Fruit fly (Drosophila melanogaster) whole organism, embryonic: ENCODE measurements around the gene CG14036.
A peak's percentile ranks its signal among the peaks of the same experiment; 100 is the strongest.

Source experiments
- Aef1 ChIP-seq: fragments of 200-800 bp; sonication (Bioruptor generic); IDR thresholded peaks from 3 replicates; pipeline ENCODE4 v1.3.6; 2022; ENCODE audit warnings: missing biosample characterization, missing genetic modification characterization
- CG10979 ChIP-seq: fragments of 200-800 bp; sonication (Bioruptor generic); optimal IDR thresholded peaks from 2 replicates; lab custom pipeline; 2018; ENCODE audit warnings: missing biosample characterization, mild to moderate bottlenecking, missing genetic modification characterization, moderate library complexity
- CG11456 ChIP-seq: fragments of 200-800 bp; sonication (Bioruptor generic); IDR thresholded peaks from 3 replicates; pipeline ENCODE4 v1.3.6; 2022; ENCODE audit warnings: missing biosample characterization, missing genetic modification characterization
- CG12219 ChIP-seq: fragments of 200-800 bp; sonication (Bioruptor generic); optimal IDR thresholded peaks from 3 replicates; lab custom pipeline; 2018; ENCODE audit warnings: missing biosample characterization, mild to moderate bottlenecking, missing genetic modification characterization
- CG13287 ChIP-seq: fragments of 200-800 bp; sonication (Bioruptor generic); IDR thresholded peaks from 2 replicates; pipeline ENCODE4 v1.3.6; 2022; ENCODE audit warnings: missing biosample characterization, missing genetic modification characterization; ENCODE audit not compliant: partially characterized antibody
- CG14441 ChIP-seq: fragments of 200-800 bp; sonication (Bioruptor generic); IDR thresholded peaks from 2 replicates; pipeline ENCODE4 v1.3.6; 2022; ENCODE audit warnings: missing biosample characterization, missing genetic modification characterization
- CG15479 ChIP-seq: fragments of 200-800 bp; sonication (Bioruptor generic); optimal IDR thresholded peaks from 3 replicates; lab custom pipeline; 2019; ENCODE audit warnings: missing biosample characterization, mild to moderate bottlenecking, missing genetic modification characterization, moderate library complexity
- CG18011 ChIP-seq: fragments of 200-800 bp; sonication (Bioruptor generic); optimal IDR thresholded peaks from 2 replicates; lab custom pipeline; 2017; ENCODE audit warnings: missing biosample characterization, missing genetic modification characterization, mild to moderate bottlenecking, moderate library complexity, missing genotype
- CG18262 ChIP-seq: fragments of 200-800 bp; optimal IDR thresholded peaks from 3 replicates; lab custom pipeline; 2019; ENCODE audit warnings: missing biosample characterization, mild to moderate bottlenecking, missing genetic modification characterization, moderate library complexity
- CG18599 ChIP-seq: fragments of 200-800 bp; sonication (Bioruptor generic); optimal IDR thresholded peaks from 3 replicates; lab custom pipeline; 2017; ENCODE audit warnings: missing biosample characterization, missing genetic modification characterization, mild to moderate bottlenecking, moderate library complexity, missing genetic modification reagents
- CG2120 ChIP-seq: fragments of 200-800 bp; sonication (Bioruptor generic); optimal IDR thresholded peaks from 3 replicates; lab custom pipeline; 2016; ENCODE audit warnings: missing biosample characterization, missing genetic modification characterization
- CG32767 ChIP-seq: fragments of 200-800 bp; sonication (Bioruptor generic); IDR thresholded peaks from 2 replicates; pipeline ENCODE4 v1.3.6; 2022; ENCODE audit warnings: missing biosample characterization, missing genetic modification characterization
- CG3281 ChIP-seq: fragments of 200-800 bp; sonication (Bioruptor generic); optimal IDR thresholded peaks from 3 replicates; lab custom pipeline; 2017; ENCODE audit warnings: missing biosample characterization, mild to moderate bottlenecking, missing genetic modification characterization
- CG34422 ChIP-seq: fragments of 200-800 bp; sonication (Bioruptor generic); IDR thresholded peaks from 3 replicates; pipeline ENCODE4 v1.3.6; 2022; ENCODE audit warnings: missing biosample characterization, missing genetic modification characterization
- CG5180 ChIP-seq: fragments of 200-800 bp; sonication (Bioruptor generic); optimal IDR thresholded peaks from 3 replicates; lab custom pipeline; 2017; ENCODE audit warnings: missing biosample characterization, missing genetic modification characterization, mild to moderate bottlenecking, moderate library complexity, missing genetic modification reagents
- CG6272 ChIP-seq: fragments of 200-800 bp; sonication (Bioruptor generic); IDR thresholded peaks from 2 replicates; pipeline ENCODE4 v1.3.6; 2022; ENCODE audit warnings: missing biosample characterization, missing genetic modification characterization
- CG7556 ChIP-seq: fragments of 200-800 bp; sonication (Bioruptor generic); optimal IDR thresholded peaks from 2 replicates; lab custom pipeline; 2017; ENCODE audit warnings: missing biosample characterization, mild to moderate bottlenecking, missing genetic modification characterization
- CG7987 ChIP-seq: fragments of 200-800 bp; sonication (Bioruptor generic); optimal IDR thresholded peaks from 2 replicates; lab custom pipeline; 2018; ENCODE audit warnings: missing biosample characterization, mild to moderate bottlenecking, missing genetic modification characterization, moderate library complexity
- Chrac-16 ChIP-seq: fragments of 200-800 bp; sonication (Bioruptor generic); optimal IDR thresholded peaks from 3 replicates; lab custom pipeline; 2016; ENCODE audit warnings: missing biosample characterization, missing genetic modification characterization
- CoRest ChIP-seq: fragments of 200-800 bp; sonication (Bioruptor generic); optimal IDR thresholded peaks from 3 replicates; lab custom pipeline; 2018; ENCODE audit warnings: missing biosample characterization, mild to moderate bottlenecking, missing genetic modification characterization, moderate library complexity
- CrebB ChIP-seq: fragments of 200-800 bp; sonication (Bioruptor generic); optimal IDR thresholded peaks from 3 replicates; lab custom pipeline; 2018; ENCODE audit warnings: missing biosample characterization, mild to moderate bottlenecking, missing genetic modification characterization
- Ets65A ChIP-seq: fragments of 200-800 bp; sonication (Bioruptor generic); peaks from one replicate; lab custom pipeline; 2016; ENCODE audit warnings: missing biosample characterization, missing genetic modification characterization
- HLH3B ChIP-seq: fragments of 200-800 bp; sonication (Bioruptor generic); IDR thresholded peaks from 2 replicates; pipeline ENCODE4 v1.3.6; 2022; ENCODE audit warnings: missing biosample characterization, missing genetic modification characterization
- HmgZ ChIP-seq: fragments of 200-800 bp; sonication (Bioruptor generic); optimal IDR thresholded peaks from 2 replicates; lab custom pipeline; 2018; ENCODE audit warnings: missing biosample characterization, mild to moderate bottlenecking, missing genetic modification characterization
- Hr3 ChIP-seq: fragments of 200-800 bp; sonication (Bioruptor generic); optimal IDR thresholded peaks from 3 replicates; lab custom pipeline; 2016; ENCODE audit warnings: missing biosample characterization, missing genetic modification characterization
- Myb ChIP-seq: fragments of 200-800 bp; sonication (Bioruptor generic); optimal IDR thresholded peaks from 2 replicates; lab custom pipeline; 2016; ENCODE audit warnings: missing biosample characterization, missing genetic modification characterization
- Optix ChIP-seq: fragments of 200-800 bp; sonication (Bioruptor generic); IDR thresholded peaks from 3 replicates; pipeline ENCODE4 v1.3.6; 2022; ENCODE audit warnings: missing biosample characterization, missing genetic modification characterization
- Pdp1 ChIP-seq, 2 experiments: fragments of 200-800 bp; sonication (Bioruptor generic); optimal IDR thresholded peaks; 3 replicates each; lab custom pipeline; 2016; ENCODE audit warnings: missing biosample characterization in 2 of 2, missing genetic modification characterization in 2 of 2, mild to moderate bottlenecking in 1 of 2, moderate library complexity in 1 of 2
- Ptx1 ChIP-seq: fragments of 200-800 bp; sonication (Bioruptor generic); IDR thresholded peaks from 2 replicates; pipeline ENCODE4 v1.3.6; 2022; ENCODE audit warnings: missing biosample characterization, missing genetic modification characterization
- Sox102F ChIP-seq: fragments of 200-800 bp; sonication (Bioruptor generic); optimal IDR thresholded peaks from 2 replicates; lab custom pipeline; 2018; ENCODE audit warnings: missing biosample characterization, mild to moderate bottlenecking, missing genetic modification characterization, moderate library complexity
- Spps ChIP-seq: fragments of 200-800 bp; sonication (Bioruptor generic); optimal IDR thresholded peaks from 2 replicates; lab custom pipeline; 2018; ENCODE audit warnings: missing biosample characterization, mild to moderate bottlenecking, missing genetic modification characterization
- Xbp1 ChIP-seq: fragments of 200-800 bp; sonication (Bioruptor generic); optimal IDR thresholded peaks from 3 replicates; lab custom pipeline; 2016; ENCODE audit warnings: missing biosample characterization, mild to moderate bottlenecking, missing genetic modification characterization
- az2 ChIP-seq: fragments of 200-800 bp; sonication (Bioruptor generic); optimal IDR thresholded peaks from 3 replicates; lab custom pipeline; 2016; ENCODE audit warnings: missing biosample characterization, missing genetic modification characterization
- chinmo ChIP-seq: fragments of 200-800 bp; sonication (Bioruptor generic); IDR thresholded peaks from 4 replicates; pipeline ENCODE4 v1.3.6; 2022; ENCODE audit warnings: missing biosample characterization, missing genetic modification characterization; ENCODE audit not compliant: partially characterized antibody
- ci ChIP-seq: fragments of 200-800 bp; sonication (Bioruptor generic); IDR thresholded peaks from 3 replicates; pipeline ENCODE4 v1.3.6; 2022; ENCODE audit warnings: missing biosample characterization, missing genetic modification characterization
- dysf ChIP-seq: fragments of 200-800 bp; sonication (Bioruptor generic); IDR thresholded peaks from 3 replicates; pipeline ENCODE4 v1.3.6; 2022; ENCODE audit warnings: missing biosample characterization, missing genetic modification characterization
- ftz-f1 ChIP-seq: fragments of 200-800 bp; sonication (Bioruptor generic); optimal IDR thresholded peaks from 2 replicates; lab custom pipeline; 2016; ENCODE audit warnings: missing biosample characterization, missing genetic modification characterization
- her ChIP-seq: fragments of 200-800 bp; sonication (Bioruptor generic); optimal IDR thresholded peaks from 2 replicates; lab custom pipeline; 2016; ENCODE audit warnings: missing biosample characterization, missing genetic modification characterization
- jumu ChIP-seq: fragments of 200-800 bp; sonication (Bioruptor generic); optimal IDR thresholded peaks from 3 replicates; lab custom pipeline; 2016; ENCODE audit warnings: missing biosample characterization, missing genetic modification characterization
- klu ChIP-seq: fragments of 200-800 bp; sonication (Bioruptor generic); IDR thresholded peaks from 2 replicates; pipeline ENCODE4 v1.3.6; 2022; ENCODE audit warnings: missing biosample characterization, missing genetic modification characterization
- lilli ChIP-seq: fragments of 200-800 bp; sonication (Bioruptor generic); optimal IDR thresholded peaks from 3 replicates; lab custom pipeline; 2016; ENCODE audit warnings: missing biosample characterization, missing genetic modification characterization
- maf-S ChIP-seq: fragments of 200-800 bp; sonication (Bioruptor generic); optimal IDR thresholded peaks from 2 replicates; lab custom pipeline; 2016; ENCODE audit warnings: missing biosample characterization, missing genetic modification characterization
- nerfin-1 ChIP-seq: fragments of 200-800 bp; sonication (Bioruptor generic); optimal IDR thresholded peaks from 3 replicates; lab custom pipeline; 2019; ENCODE audit warnings: missing biosample characterization, mild to moderate bottlenecking, missing genetic modification characterization, moderate library complexity
- pfk ChIP-seq: fragments of 200-800 bp; sonication (Bioruptor generic); optimal IDR thresholded peaks from 2 replicates; lab custom pipeline; 2018; ENCODE audit warnings: missing biosample characterization, mild to moderate bottlenecking, missing genetic modification characterization, moderate library complexity
- pum ChIP-seq: fragments of 200-800 bp; sonication (Bioruptor generic); optimal IDR thresholded peaks from 2 replicates; lab custom pipeline; 2016; ENCODE audit warnings: missing biosample characterization, missing genetic modification characterization
- scrt ChIP-seq: fragments of 200-800 bp; sonication (Bioruptor generic); optimal IDR thresholded peaks from 2 replicates; lab custom pipeline; 2018; ENCODE audit warnings: missing biosample characterization, mild to moderate bottlenecking, missing genetic modification characterization, moderate library complexity
- sd ChIP-seq: fragments of 200-800 bp; sonication (Bioruptor generic); optimal IDR thresholded peaks from 3 replicates; lab custom pipeline; 2018; ENCODE audit warnings: missing biosample characterization, mild to moderate bottlenecking, missing genetic modification characterization, moderate library complexity
- sens ChIP-seq: fragments of 200-800 bp; sonication (Bioruptor generic); peaks from one replicate; lab custom pipeline; 2016; ENCODE audit warnings: missing biosample characterization, missing genetic modification characterization
- sim ChIP-seq: fragments of 200-800 bp; sonication (Bioruptor generic); IDR thresholded peaks from 2 replicates; pipeline ENCODE4 v1.3.6; 2022; ENCODE audit warnings: missing biosample characterization, missing genetic modification characterization

The CG14036 gene

dm6 chr2L:5043495-5044146, 11.2 kb downstream of the CG14036 start (continued):
- TF ChIP-seq chinmo (GFP tag; lab: Robert Waterston, UW) (0 out of 4 replicates have a peak, but pooled peaks have one; percentile 40), Xbp1 (GFP tag; lab: Kevin White, UChicago) (peak; percentile 63), maf-S (peak; percentile 7), sim (GFP tag; lab: Robert Waterston, UW) (no peak; the same call in 1 of the 2 replicates), Chrac-16 (GFP tag; lab: Kevin White, UChicago) (peak; percentile 22), ftz-f1 (no peak), sens (GFP tag; lab: Kevin White, UChicago) (peak; percentile 47), jumu (no peak), HLH3B (peak; percentile 43; the same call in 1 of the 2 replicates), Sox102F (peak; percentile 54), sd (tag; lab: Kevin White, UChicago) (peak; percentile 60), CG7556 (GFP tag; lab: Kevin White, UChicago) (peak; percentile 4), CG12219 (GFP tag; lab: Kevin White, UChicago) (no peak), CG18262 (tag; lab: Kevin White, UChicago) (peak; percentile 39), Aef1 (GFP tag; lab: Robert Waterston, UW) (peak; percentile 25; the same call in 1 of the 3 replicates), scrt (GFP tag; lab: Kevin White, UChicago) (peak; percentile 76), CrebB (tag; lab: Kevin White, UChicago) (no peak), Pdp1 (GFP tag; optimal IDR thresholded peaks at IDR 0.05; lab: Kevin White, UChicago) (peak in 1 of 2 experiments; percentile 32), lilli (peak; percentile 57), nerfin-1 (tag; lab: Kevin White, UChicago) (peak; percentile 67), CG34422 (GFP tag; lab: Robert Waterston, UW) (peak; percentile 56; the same call in 1 of the 3 replicates), CG7987 (GFP tag; lab: Kevin White, UChicago) (no peak), CG15479 (peak; percentile 64), dysf (GFP tag; lab: Robert Waterston, UW) (peak; percentile 62; the same call in 2 of the 3 replicates), Ets65A (GFP tag; lab: Kevin White, UChicago) (peak; percentile 92), CG2120 (peak; percentile 53), CG13287 (no peak), her (GFP tag; lab: Kevin White, UChicago) (no peak), CG5180 (no peak), CG32767 (GFP tag; lab: Robert Waterston, UW) (0 out of 2 replicates have a peak, but pooled peaks have one; percentile 31), az2 (GFP tag; lab: Kevin White, UChicago) (peak; percentile 53), pfk (GFP tag; lab: Kevin White, UChicago) (no peak), Hr3 (GFP tag; lab: Kevin White, UChicago) (peak; percentile 64), HmgZ (tag; lab: Kevin White, UChicago) (no peak), CG6272 (GFP tag; lab: Robert Waterston, UW) (peak; percentile 23; the same call in 1 of the 2 replicates), Optix (GFP tag; lab: Robert Waterston, UW) (peak; percentile 44; the same call in 1 of the 3 replicates), Ptx1 (GFP tag; lab: Robert Waterston, UW) (peak; percentile 64; the same call in 1 of the 2 replicates), CG10979 (peak; percentile 25), ci (GFP tag; lab: Robert Waterston, UW) (peak; percentile 56), CG14441 (peak; percentile 55), CG18011 (no peak), CG18599 (GFP tag; lab: Kevin White, UChicago) (peak; percentile 65), pum (GFP tag; lab: Kevin White, UChicago) (peak; percentile 40), Myb (GFP tag; lab: Kevin White, UChicago) (no peak), Spps (no peak), CG11456 (GFP tag; lab: Robert Waterston, UW) (peak; percentile 78), klu (GFP tag; lab: Robert Waterston, UW) (no peak), CG3281 (GFP tag; lab: Kevin White, UChicago) (peak; percentile 40), CoRest (tag; lab: Kevin White, UChicago) (peak; percentile 52)
